In the genomic region with DNA sequence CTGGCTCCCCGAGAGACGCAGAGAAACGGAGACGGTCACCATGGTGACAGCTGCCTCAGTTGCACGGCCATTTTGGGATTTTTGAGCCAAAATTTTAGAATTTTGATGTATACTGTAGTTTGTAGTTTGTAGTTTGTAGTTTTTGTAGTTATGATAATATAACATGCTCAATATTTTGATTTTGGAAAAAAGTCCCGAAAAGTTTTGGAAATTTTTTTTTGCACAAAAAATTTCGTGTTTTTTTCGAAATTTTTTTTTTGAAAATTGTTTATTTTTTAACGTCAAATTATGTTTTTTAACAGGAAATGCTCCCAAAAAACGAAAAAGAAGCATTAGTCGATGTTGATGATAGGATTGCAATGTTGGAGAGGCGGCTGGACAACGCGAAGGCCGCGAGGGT, we compare ENCODE assay signal across 2 worm cellular contexts.
TF ChIP-seq lines count a peak whose summit lies in the region.

A gene (plus strand): TSS at position 301 of the 400 bp plus-strand sequence.

TF ChIP-seq in whole organism, L4 larva, 104 proteins besides CTCF, POLR2A, EP300 and RAD21:
- TF ChIP-seq zip-2 (tag; optimal IDR thresholded peaks at IDR 0.05; lab: Kevin White, UChicago) (no peak), nhr-237 (tag; optimal IDR thresholded peaks at IDR 0.05; lab: Kevin White, UChicago) (no peak), nhr-41 (GFP tag; IDR thresholded peaks at IDR 0.05; lab: Robert Waterston, UW) (no peak), mxl-3 (GFP tag; optimal IDR thresholded peaks at IDR 0.05; lab: Kevin White, UChicago) (no peak), aha-1 (tag; lab: Kevin White, UChicago) (peak; percentile 40), aly-2 (tag; optimal IDR thresholded peaks at IDR 0.05; lab: Kevin White, UChicago) (no peak), spr-3 (GFP tag; optimal IDR thresholded peaks at IDR 0.05; lab: Kevin White, UChicago) (no peak)

TF ChIP-seq in whole organism, mixed stage, embryonic, 35 proteins besides CTCF, POLR2A, EP300 and RAD21:
- TF ChIP-seq lin-32 (GFP tag; optimal IDR thresholded peaks at IDR 0.05; lab: Kevin White, UChicago) (peak; percentile 15), mls-2 (tag; optimal IDR thresholded peaks at IDR 0.05; lab: Kevin White, UChicago) (no peak), ceh-43 (GFP tag; optimal IDR thresholded peaks at IDR 0.05; lab: Kevin White, UChicago) (no peak)
